Worm (Caenorhabditis elegans): ENCODE measurements around the gene snb-1.

The snb-1 gene

ce11 chrV:6685963-6686362 is 29.7 kb upstream of the snb-1 start:
- TF ChIP-seq unc-62 (GFP tag; optimal IDR thresholded peaks at IDR 0.05) (no peak), egl-27 (tag; optimal IDR thresholded peaks at IDR 0.05) (no peak), elt-1 (tag; optimal IDR thresholded peaks at IDR 0.05) (no peak), ztf-11 (tag; optimal IDR thresholded peaks at IDR 0.05) (no peak), snpc-4 (tag; optimal IDR thresholded peaks at IDR 0.05) (no peak), jun-1 (tag; optimal IDR thresholded peaks at IDR 0.05) (no peak), aly-2 (tag; optimal IDR thresholded peaks at IDR 0.05) (no peak), daf-12 (tag; optimal IDR thresholded peaks at IDR 0.05) (no peak)

- TF ChIP-seq nhr-77 (tag; optimal IDR thresholded peaks at IDR 0.05): no peak
- no peak for TF ChIP-seq tbx-2 (tag; optimal IDR thresholded peaks at IDR 0.05)
- TF ChIP-seq ama-1 (optimal IDR thresholded peaks at IDR 0.05): no peak
- TF ChIP-seq nhr-23 (tag; optimal IDR thresholded peaks at IDR 0.05): no peak
- TF ChIP-seq lin-15B (tag; optimal IDR thresholded peaks at IDR 0.05): no peak
- no peak for TF ChIP-seq nhr-237 (tag; optimal IDR thresholded peaks at IDR 0.05)
- no peak for TF ChIP-seq fos-1 (tag; optimal IDR thresholded peaks at IDR 0.05)
- no peak for TF ChIP-seq fkh-10 (GFP tag; optimal IDR thresholded peaks at IDR 0.05)
- no peak for TF ChIP-seq ztf-4 (tag; optimal IDR thresholded peaks at IDR 0.05)
- no peak for TF ChIP-seq pha-4 (tag; optimal IDR thresholded peaks at IDR 0.05)
- TF ChIP-seq R02D3.7 (tag; optimal IDR thresholded peaks at IDR 0.05): no peak
- TF ChIP-seq nhr-43 (tag; optimal IDR thresholded peaks at IDR 0.05; ENCODE audit: poor library complexity, severe bottlenecking): no peak
Measured at ce11 chrV:6685499-6685898, 29.2 kb upstream of the snb-1 start.

ce11 chrV:6684541-6684940 is 28.2 kb upstream of the snb-1 start:
- TF ChIP-seq ceh-82 (tag; optimal IDR thresholded peaks at IDR 0.05) (no peak), nfya-1 (tag; optimal IDR thresholded peaks at IDR 0.05; ENCODE audit: insufficient read depth) (no peak), ceh-9 (tag; optimal IDR thresholded peaks at IDR 0.05) (no peak), ZK546.5 (tag; optimal IDR thresholded peaks at IDR 0.05) (no peak), nhr-23 (tag; optimal IDR thresholded peaks at IDR 0.05) (no peak), aly-2 (tag; optimal IDR thresholded peaks at IDR 0.05) (no peak), pha-4 (tag; optimal IDR thresholded peaks at IDR 0.05) (no peak), sea-2 (GFP tag; optimal IDR thresholded peaks at IDR 0.05) (no peak), unc-62 (GFP tag; optimal IDR thresholded peaks at IDR 0.05) (no peak), lsy-12 (tag; optimal IDR thresholded peaks at IDR 0.05) (no peak), nhr-43 (tag; optimal IDR thresholded peaks at IDR 0.05; ENCODE audit: poor library complexity, severe bottlenecking) (no peak), fkh-10 (GFP tag; optimal IDR thresholded peaks at IDR 0.05) (no peak), nhr-11 (tag; optimal IDR thresholded peaks at IDR 0.05) (no peak), lin-15B (tag; optimal IDR thresholded peaks at IDR 0.05) (no peak), zag-1 (tag; optimal IDR thresholded peaks at IDR 0.05) (no peak), nhr-77 (tag; optimal IDR thresholded peaks at IDR 0.05) (no peak), egl-5 (tag; optimal IDR thresholded peaks at IDR 0.05) (no peak), eor-1 (tag; optimal IDR thresholded peaks at IDR 0.05) (no peak)

ce11 chrV:6683740-6684139 is 27.4 kb upstream of the snb-1 start:
- TF ChIP-seq ama-1 (optimal IDR thresholded peaks at IDR 0.05): no peak
- no peak for TF ChIP-seq egl-5 (tag; optimal IDR thresholded peaks at IDR 0.05)
- TF ChIP-seq nhr-77 (tag; optimal IDR thresholded peaks at IDR 0.05): no peak
- peak; percentile 36 for TF ChIP-seq lin-39 (tag; optimal IDR thresholded peaks at IDR 0.05)
- no peak for TF ChIP-seq mml-1 (tag; optimal IDR thresholded peaks at IDR 0.05)
- TF ChIP-seq nhr-43 (tag; optimal IDR thresholded peaks at IDR 0.05; ENCODE audit: poor library complexity, severe bottlenecking): no peak
- no peak for TF ChIP-seq elt-1 (tag; optimal IDR thresholded peaks at IDR 0.05)

ce11 chrV:6683282-6683681 is 27.0 kb upstream of the snb-1 start:
- no peak for TF ChIP-seq fkh-10 (GFP tag; optimal IDR thresholded peaks at IDR 0.05)
- no peak for TF ChIP-seq fos-1 (tag; optimal IDR thresholded peaks at IDR 0.05)
- no peak for TF ChIP-seq mml-1 (tag; optimal IDR thresholded peaks at IDR 0.05)
- TF ChIP-seq nhr-25 (tag; optimal IDR thresholded peaks at IDR 0.05): no peak
- TF ChIP-seq lin-39 (tag; optimal IDR thresholded peaks at IDR 0.05): no peak
- TF ChIP-seq ztf-11 (tag; optimal IDR thresholded peaks at IDR 0.05): no peak
- TF ChIP-seq daf-12 (tag; optimal IDR thresholded peaks at IDR 0.05): no peak
- TF ChIP-seq nhr-76 (tag; optimal IDR thresholded peaks at IDR 0.05): no peak
- TF ChIP-seq ztf-4 (tag; optimal IDR thresholded peaks at IDR 0.05): no peak
- no peak for TF ChIP-seq mdl-1 (tag; optimal IDR thresholded peaks at IDR 0.05)
- TF ChIP-seq zag-1 (tag; optimal IDR thresholded peaks at IDR 0.05): no peak

Measured in whole organism, L3 larva.